Fruit fly (Drosophila melanogaster): ENCODE data around the gene mtm.

DNA sequence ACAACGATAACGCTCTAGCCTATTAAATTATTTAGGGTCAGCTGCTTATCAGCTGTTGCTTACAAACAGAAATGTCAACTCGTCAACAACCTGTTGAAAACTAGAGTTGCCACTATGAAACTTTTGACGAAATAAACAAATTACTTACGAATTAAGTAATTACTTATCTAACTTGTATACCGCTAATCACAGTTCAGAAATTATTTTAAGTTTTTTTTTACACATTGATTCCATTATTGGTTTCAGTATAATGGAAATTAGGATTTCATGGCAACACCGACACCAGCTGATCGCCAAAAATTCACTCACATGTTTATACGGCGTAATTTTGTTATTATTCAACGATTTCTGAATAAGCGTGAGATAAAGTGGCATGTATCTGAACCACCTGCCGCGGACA lies 1.0 kb upstream of the mtm start, which contains the start of the genes CG9117 and CG31643:
- TF ChIP-seq CG8478 (optimal IDR thresholded peaks at IDR 0.05): no peak
- TF ChIP-seq Dll (optimal IDR thresholded peaks at IDR 0.05): no peak
